Worm (Caenorhabditis elegans): ENCODE results near the gene srbc-50.

DNA sequence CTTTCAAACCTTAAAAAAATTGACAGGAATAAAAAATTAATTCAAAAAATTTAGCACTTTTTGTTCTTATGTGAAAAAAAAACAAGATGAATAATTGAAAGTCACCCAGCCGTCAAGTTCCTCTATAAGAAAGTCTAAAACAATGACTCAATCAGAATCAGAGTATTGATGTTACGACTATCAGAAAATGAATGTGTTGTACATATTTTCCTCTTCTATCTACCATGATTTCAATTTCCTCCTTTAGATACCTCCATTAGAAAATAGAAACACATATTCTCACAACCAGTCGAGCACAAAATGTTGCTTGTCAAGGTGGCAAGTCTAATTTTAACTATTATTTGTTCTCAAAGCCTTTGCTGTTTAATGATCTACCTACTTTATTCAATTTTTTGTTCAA lies 4.8 kb downstream of the srbc-50 start, which contains the start of gene srbc-48:
- TF ChIP-seq W03F9.2 (tag; optimal IDR thresholded peaks at IDR 0.05) (no peak), dao-5 (tag; optimal IDR thresholded peaks at IDR 0.05) (no peak)
